Fruit fly (Drosophila melanogaster) whole organism: Measurements from ENCODE around the gene miple2.
A peak's percentile ranks its signal among the peaks of the same experiment; 100 is the strongest.

ENCODE experiments used
- CG8478 ChIP-seq: fragments of >200 bp; optimal IDR thresholded peaks from 2 replicates; lab custom pipeline; 2018; ENCODE audit warnings: inconsistent platforms
- Dll ChIP-seq: fragments of >200 bp; optimal IDR thresholded peaks from 2 replicates; lab custom pipeline; 2017
- EcR ChIP-seq, 2 experiments: fragments of >200 bp; optimal IDR thresholded peaks; 2 replicates each; lab custom pipeline; 2017; ENCODE audit warnings: missing biosample characterization in 2 of 2, missing genetic modification characterization in 2 of 2, missing genetic modification reagents in 2 of 2
- pan ChIP-seq: fragments of >200 bp; optimal IDR thresholded peaks from 2 replicates; lab custom pipeline; 2017
- psq ChIP-seq: fragments of >200 bp; optimal IDR thresholded peaks from 2 replicates; lab custom pipeline; 2017
- usp ChIP-seq: fragments of >200 bp; optimal IDR thresholded peaks from 2 replicates; lab custom pipeline; 2017; ENCODE audit warnings: missing biosample characterization, missing genetic modification characterization, mixed read lengths

Gene miple2

DNA sequence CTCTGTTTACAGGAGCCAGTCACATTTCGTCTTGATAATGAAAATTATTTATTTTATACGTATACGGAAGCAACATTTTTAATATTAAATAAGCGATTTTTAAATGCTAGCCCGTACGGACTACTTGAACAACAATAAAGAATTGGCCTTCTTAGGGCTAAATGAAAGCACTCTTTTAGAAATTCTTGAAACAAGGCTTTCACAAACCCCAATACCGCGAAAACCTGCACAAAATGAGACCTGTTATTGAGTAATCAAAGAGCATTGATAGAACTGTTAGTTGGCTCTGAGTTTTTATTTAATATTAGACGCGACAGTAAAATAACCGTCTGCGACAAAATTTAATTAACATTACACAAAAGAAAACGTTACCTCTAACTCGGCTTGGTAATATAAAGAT, 3.9 kb downstream of the miple2 start, which contains the start of gene ttm2:
Gene ttm2 (plus strand): TSS at position 301 of the 400 bp plus-strand sequence.
- no peak for TF ChIP-seq CG8478 (lab: Kevin White, UChicago)
- no peak for TF ChIP-seq pan
- TF ChIP-seq Dll (lab: Kevin White, UChicago): no peak
- TF ChIP-seq psq (lab: Kevin White, UChicago): no peak
- TF ChIP-seq usp (GFP tag; lab: Kevin White, UChicago): no peak
- TF ChIP-seq EcR (GFP tag; optimal IDR thresholded peaks at IDR 0.05; lab: Kevin White, UChicago): no peak

dm6 chr3L:276736-277487, 5.9 kb downstream of the miple2 start, which contains the start of gene RhoGEF3:
RhoGEF3 (plus strand) TSS chr3L:277437.
- TF ChIP-seq CG8478 (lab: Kevin White, UChicago) (no peak), EcR (GFP tag; optimal IDR thresholded peaks at IDR 0.05; lab: Kevin White, UChicago) (no peak), pan (no peak), usp (GFP tag; lab: Kevin White, UChicago) (no peak), psq (lab: Kevin White, UChicago) (no peak), Dll (lab: Kevin White, UChicago) (no peak)

DNA sequence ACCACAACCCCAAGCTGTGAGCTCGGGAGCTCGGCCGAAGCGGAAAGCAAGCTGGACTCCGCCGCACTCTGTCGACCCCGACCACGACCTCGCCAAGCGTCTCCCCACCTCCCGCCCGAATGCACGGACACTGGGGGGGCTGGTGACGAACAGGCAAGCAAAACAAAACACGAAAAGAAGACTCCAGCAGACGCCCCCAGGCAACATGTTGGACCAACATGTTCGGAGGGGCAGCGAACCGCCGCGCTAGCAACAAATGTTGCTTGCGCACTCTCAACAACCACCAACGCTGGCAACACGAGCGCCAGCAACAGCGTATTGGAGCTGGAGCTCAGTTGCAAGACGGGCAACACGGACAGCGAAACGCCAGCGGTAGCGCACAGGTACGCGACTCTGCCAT, 11.3 kb downstream of the miple2 start:
- TF ChIP-seq usp (GFP tag; lab: Kevin White, UChicago) (no peak), CG8478 (lab: Kevin White, UChicago) (no peak), psq (lab: Kevin White, UChicago) (no peak), EcR (GFP tag; optimal IDR thresholded peaks at IDR 0.05; lab: Kevin White, UChicago) (no peak)

- peak in 1 of 2 experiments; percentile 38 for TF ChIP-seq EcR (GFP tag; optimal IDR thresholded peaks at IDR 0.05; lab: Kevin White, UChicago)
- TF ChIP-seq pan: no peak
Observed at dm6 chr3L:284253-284652, 13.3 kb downstream of the miple2 start.

DNA sequence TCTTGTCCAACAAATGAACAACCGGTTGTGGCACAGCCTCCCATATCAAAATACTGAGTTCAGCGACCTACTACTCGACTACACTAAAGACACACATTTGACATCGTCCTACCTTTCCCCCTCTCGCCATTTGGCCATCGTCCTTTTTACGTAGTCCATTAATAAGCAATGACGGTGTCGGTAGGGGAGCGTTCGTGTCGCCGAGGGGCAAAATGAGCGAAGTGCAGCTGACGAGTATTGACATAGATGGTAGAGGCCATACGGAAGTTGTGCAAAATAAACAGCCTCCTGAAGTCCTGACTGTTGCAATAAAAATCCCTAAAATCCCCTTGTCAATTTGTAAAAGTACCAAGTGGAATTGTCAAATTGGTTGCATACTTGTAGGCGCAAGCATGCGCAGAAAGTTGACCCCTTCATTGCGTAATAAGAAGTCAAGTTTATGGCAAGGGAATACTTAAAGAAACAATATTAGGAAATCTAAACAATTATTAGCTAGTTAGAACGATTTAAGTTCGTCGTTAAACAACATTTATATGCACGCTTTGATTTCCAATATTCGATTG, 20.7 kb downstream of the miple2 start:
- TF ChIP-seq pan (no peak), EcR (GFP tag; optimal IDR thresholded peaks at IDR 0.05; lab: Kevin White, UChicago) (no peak), psq (lab: Kevin White, UChicago) (no peak), usp (GFP tag; lab: Kevin White, UChicago) (no peak), Dll (lab: Kevin White, UChicago) (no peak), CG8478 (lab: Kevin White, UChicago) (no peak)

dm6 chr3L:292146-292776, 21.3 kb downstream of the miple2 start:
- TF ChIP-seq CG8478 (lab: Kevin White, UChicago): no peak
- no peak for TF ChIP-seq EcR (GFP tag; optimal IDR thresholded peaks at IDR 0.05; lab: Kevin White, UChicago)
- TF ChIP-seq usp (GFP tag; lab: Kevin White, UChicago): no peak
- no peak for TF ChIP-seq psq (lab: Kevin White, UChicago)
- no peak for TF ChIP-seq pan
- TF ChIP-seq Dll (lab: Kevin White, UChicago): no peak

DNA sequence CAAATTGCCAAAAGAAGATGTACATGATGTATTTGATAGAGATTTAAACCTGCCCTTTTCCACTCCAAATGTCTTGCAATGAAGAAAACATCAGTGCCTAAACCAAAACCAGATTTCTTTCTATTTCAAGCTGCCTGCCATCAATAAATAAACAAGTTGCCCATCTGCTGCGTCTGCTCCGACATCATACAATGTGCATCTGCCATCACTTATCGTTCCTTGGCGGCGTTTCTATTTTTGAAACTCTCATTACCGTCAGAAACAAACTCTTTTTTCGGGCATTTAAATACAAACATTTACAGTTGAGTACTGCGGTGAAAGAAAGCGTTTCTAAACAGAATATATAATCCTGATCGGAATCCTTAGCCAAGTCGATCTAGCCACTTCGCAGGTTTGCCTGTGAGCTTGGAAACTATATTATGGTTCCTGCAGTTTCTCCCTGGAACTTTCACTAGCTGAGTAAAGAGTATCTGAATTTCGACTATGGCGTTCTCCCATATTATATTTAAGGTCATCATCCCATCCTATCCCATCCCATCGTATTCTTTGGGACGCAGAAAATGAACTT, 23.9 kb downstream of the miple2 start:
- TF ChIP-seq Dll (lab: Kevin White, UChicago) (no peak), pan (no peak), usp (GFP tag; lab: Kevin White, UChicago) (no peak)

DNA sequence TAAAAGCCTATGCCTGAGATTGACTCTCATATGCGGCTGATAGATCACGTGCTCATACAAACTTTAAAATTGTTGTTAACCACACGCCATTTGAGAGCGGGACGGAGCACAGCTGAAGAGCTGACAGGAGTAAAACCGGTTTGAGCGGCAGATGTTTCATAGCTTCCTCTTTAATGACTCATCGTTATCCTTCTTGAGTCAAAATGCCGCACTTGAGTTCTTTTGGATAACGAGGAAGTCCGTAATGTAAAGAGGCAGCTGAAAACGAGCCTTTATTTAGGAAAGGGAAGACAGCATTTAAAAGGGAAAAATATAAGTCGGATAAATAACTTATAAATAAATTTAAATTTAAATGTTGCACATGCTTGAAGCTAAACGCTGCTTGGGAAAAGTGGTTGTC, 26.2 kb downstream of the miple2 start:
- no peak for TF ChIP-seq pan

DNA sequence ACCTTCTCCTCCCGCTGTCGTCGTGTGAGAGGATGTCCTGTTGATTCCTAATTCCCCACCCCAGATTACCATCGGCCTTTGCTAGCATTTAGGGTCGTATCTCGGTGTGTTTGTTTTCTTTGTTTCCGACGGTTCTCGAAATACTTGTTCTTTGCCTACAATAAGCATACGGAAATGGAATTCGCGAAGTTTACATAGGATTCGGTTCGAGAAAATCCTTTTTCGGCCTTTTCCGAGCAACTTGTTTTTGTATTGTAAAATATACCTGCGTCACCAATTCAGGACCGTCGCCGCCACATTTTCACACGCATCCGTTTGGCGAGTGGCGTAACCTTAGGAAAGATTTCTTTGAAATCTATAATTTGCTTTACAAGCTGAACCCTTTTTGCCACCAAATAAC, 27.5 kb downstream of the miple2 start:
- TF ChIP-seq CG8478 (lab: Kevin White, UChicago): no peak
- TF ChIP-seq Dll (lab: Kevin White, UChicago): no peak
- no peak for TF ChIP-seq psq (lab: Kevin White, UChicago)
- no peak for TF ChIP-seq pan
- no peak for TF ChIP-seq EcR (GFP tag; optimal IDR thresholded peaks at IDR 0.05; lab: Kevin White, UChicago)
- TF ChIP-seq usp (GFP tag; lab: Kevin White, UChicago): no peak

DNA sequence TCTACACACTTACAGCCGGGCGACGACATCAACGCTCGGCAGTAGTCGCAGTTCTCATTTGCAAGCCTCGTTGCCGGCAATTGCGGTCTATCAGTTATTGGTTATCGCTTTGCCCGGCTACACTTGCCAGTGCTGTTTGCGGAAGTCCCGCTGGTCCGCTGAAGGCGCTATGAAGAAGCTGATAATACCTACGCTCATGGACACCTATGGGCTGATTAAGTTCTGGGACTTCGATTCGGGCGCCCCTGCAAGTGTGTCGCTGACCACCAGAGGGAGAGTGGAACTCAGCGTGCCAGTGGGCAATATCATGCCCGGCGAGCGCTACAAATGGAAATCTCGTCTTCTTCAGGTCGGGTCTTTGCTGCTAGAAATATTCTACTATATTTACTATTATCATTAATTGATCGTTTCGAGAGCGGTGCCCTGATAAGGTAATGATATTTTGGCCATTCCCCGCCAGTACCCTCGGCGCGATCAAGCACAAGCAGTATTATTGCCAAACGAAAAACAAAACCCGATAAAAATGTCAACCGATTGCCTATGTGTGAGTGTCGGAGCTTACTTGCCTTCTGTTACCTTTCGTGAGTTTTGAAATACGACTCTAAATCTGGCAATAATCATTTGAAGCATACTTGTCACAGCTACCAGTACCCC, 29.1 kb downstream of the miple2 start:
- no peak for TF ChIP-seq usp (GFP tag; lab: Kevin White, UChicago)
- TF ChIP-seq psq (lab: Kevin White, UChicago): no peak

dm6 chr3L:311607-312006, 40.6 kb downstream of the miple2 start:
- TF ChIP-seq psq (lab: Kevin White, UChicago): no peak
- TF ChIP-seq EcR (GFP tag; optimal IDR thresholded peaks at IDR 0.05; lab: Kevin White, UChicago): no peak
- no peak for TF ChIP-seq CG8478 (lab: Kevin White, UChicago)
- no peak for TF ChIP-seq usp (GFP tag; lab: Kevin White, UChicago)
- TF ChIP-seq pan: no peak
- TF ChIP-seq Dll (lab: Kevin White, UChicago): no peak

DNA sequence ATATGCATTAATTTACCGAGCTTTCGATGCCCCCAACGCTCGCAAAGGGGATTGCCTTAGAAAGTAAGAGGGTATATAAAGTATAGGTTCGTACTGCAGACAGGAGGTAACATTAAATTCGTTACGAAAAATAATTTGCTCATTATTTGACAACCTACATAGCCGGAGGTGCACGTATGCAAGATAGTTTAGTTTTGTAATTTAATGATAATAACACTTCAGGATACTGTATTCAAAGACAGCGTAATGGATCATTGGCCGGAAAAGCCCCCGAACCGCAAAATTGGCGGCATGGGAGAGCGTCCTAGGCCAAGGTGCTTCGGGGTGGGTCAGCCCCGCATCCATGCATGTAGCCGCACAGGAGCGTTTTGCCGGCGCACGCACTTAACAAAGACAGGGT, 41.3 kb downstream of the miple2 start:
- TF ChIP-seq psq (lab: Kevin White, UChicago): no peak
- TF ChIP-seq pan: no peak
- no peak for TF ChIP-seq Dll (lab: Kevin White, UChicago)
- no peak for TF ChIP-seq CG8478 (lab: Kevin White, UChicago)
- TF ChIP-seq usp (GFP tag; lab: Kevin White, UChicago): no peak
- no peak for TF ChIP-seq EcR (GFP tag; optimal IDR thresholded peaks at IDR 0.05; lab: Kevin White, UChicago)
